ENCODE assay signal across 2 fruit fly cellular contexts in the genomic region with DNA sequence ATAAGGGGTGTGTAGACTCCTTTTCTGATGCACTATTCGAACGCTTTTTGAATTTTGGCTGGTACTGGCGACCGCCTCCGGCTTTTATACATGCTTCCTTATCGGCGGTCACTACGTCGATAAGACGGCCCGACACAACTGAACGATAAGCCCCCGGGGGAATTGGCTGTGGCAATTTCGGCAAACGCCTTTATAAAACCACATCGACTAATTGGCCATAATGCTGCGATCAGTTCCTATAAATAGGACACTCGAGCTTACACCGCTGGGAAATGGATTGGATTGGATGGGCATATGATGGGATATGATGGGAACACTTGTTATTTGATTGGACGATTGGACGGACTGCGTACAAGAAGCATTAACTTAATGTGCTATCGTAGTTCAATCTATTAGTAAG.
A peak's percentile ranks its signal among the peaks of the same experiment; 100 is the strongest.
TF ChIP-seq lines count a peak whose summit lies in the region.

A gene (minus strand): TSS at position 66 of the 400 bp plus-strand sequence.

- no peak for TF ChIP-seq CTCF in whole organism, embryonic (GFP tag; optimal IDR thresholded peaks at IDR 0.05; lab: Kevin White, UChicago)

TF ChIP-seq in whole organism, embryonic, 481 proteins besides CTCF, POLR2A, EP300 and RAD21:
- peak; percentile 54 for TF ChIP-seq grn (GFP tag; optimal IDR thresholded peaks at IDR 0.05; lab: Kevin White, UChicago)
- TF ChIP-seq CG18011 (GFP tag; optimal IDR thresholded peaks at IDR 0.05; lab: Kevin White, UChicago) = no peak
- TF ChIP-seq ro (GFP tag; IDR thresholded peaks at IDR 0.05; lab: Robert Waterston, UW) = no peak
- no peak for TF ChIP-seq jigr1 (GFP tag; IDR thresholded peaks at IDR 0.05; lab: Robert Waterston, UW)
- TF ChIP-seq CG1647 (GFP tag; optimal IDR thresholded peaks at IDR 0.05; lab: Kevin White, UChicago) = no peak
- TF ChIP-seq ewg (GFP tag; optimal IDR thresholded peaks at IDR 0.05; lab: Kevin White, UChicago) = no peak
- no peak for TF ChIP-seq CG12391 (tag; optimal IDR thresholded peaks at IDR 0.05; lab: Kevin White, UChicago)
- no peak for TF ChIP-seq btn (GFP tag; optimal IDR thresholded peaks at IDR 0.05; lab: Kevin White, UChicago)
- no peak for TF ChIP-seq Atf3 (GFP tag; optimal IDR thresholded peaks at IDR 0.05; lab: Kevin White, UChicago)
- TF ChIP-seq CG9609 (GFP tag; optimal IDR thresholded peaks at IDR 0.05; lab: Kevin White, UChicago) = no peak
- no peak for TF ChIP-seq oc (tag; optimal IDR thresholded peaks at IDR 0.05; lab: Kevin White, UChicago)
- no peak for TF ChIP-seq cg (GFP tag; optimal IDR thresholded peaks at IDR 0.05; lab: Kevin White, UChicago)
- TF ChIP-seq ken (GFP tag; IDR thresholded peaks at IDR 0.05; lab: Robert Waterston, UW) = no peak
- no peak for TF ChIP-seq CG4854 (GFP tag; optimal IDR thresholded peaks at IDR 0.05; lab: Kevin White, UChicago)
- TF ChIP-seq slp2 (GFP tag; optimal IDR thresholded peaks at IDR 0.05; lab: Kevin White, UChicago) = no peak
- no peak for TF ChIP-seq Hsf (GFP tag; optimal IDR thresholded peaks at IDR 0.05; lab: Kevin White, UChicago)
- no peak for TF ChIP-seq Dfd (GFP tag; optimal IDR thresholded peaks at IDR 0.05; lab: Kevin White, UChicago)
- TF ChIP-seq gcm2 (GFP tag; optimal IDR thresholded peaks at IDR 0.05; lab: Kevin White, UChicago) = no peak
- no peak for TF ChIP-seq CG8765 (GFP tag; IDR thresholded peaks at IDR 0.05; lab: Robert Waterston, UW)
- peak; percentile 78 for TF ChIP-seq exex (tag; optimal IDR thresholded peaks at IDR 0.05; lab: Kevin White, UChicago)
- no peak for TF ChIP-seq tin (GFP tag; optimal IDR thresholded peaks at IDR 0.05; lab: Kevin White, UChicago)
- no peak for TF ChIP-seq CG6765 (GFP tag; optimal IDR thresholded peaks at IDR 0.05; lab: Kevin White, UChicago)
- peak; percentile 34 for TF ChIP-seq Vsx1 (GFP tag; optimal IDR thresholded peaks at IDR 0.05; lab: Kevin White, UChicago)
- TF ChIP-seq Abd-B (GFP tag; optimal IDR thresholded peaks at IDR 0.05; lab: Kevin White, UChicago) = no peak
- TF ChIP-seq disco-r (GFP tag; optimal IDR thresholded peaks at IDR 0.05; lab: Kevin White, UChicago) = no peak
- no peak for TF ChIP-seq emc (GFP tag; optimal IDR thresholded peaks at IDR 0.05; lab: Kevin White, UChicago)
- TF ChIP-seq Ada2b (GFP tag; IDR thresholded peaks at IDR 0.05; lab: Robert Waterston, UW) = no peak
- TF ChIP-seq CG2120 (GFP tag; optimal IDR thresholded peaks at IDR 0.05; lab: Kevin White, UChicago) = no peak
- no peak for TF ChIP-seq CG2202 (tag; optimal IDR thresholded peaks at IDR 0.05; lab: Kevin White, UChicago)
- TF ChIP-seq sug (tag; optimal IDR thresholded peaks at IDR 0.05; lab: Kevin White, UChicago) = peak; percentile 57

TF ChIP-seq in whole organism, wandering third instar larva, 38 proteins besides CTCF, POLR2A, EP300 and RAD21:
- TF ChIP-seq psq (GFP tag; optimal IDR thresholded peaks at IDR 0.05; lab: Kevin White, UChicago) (no peak), Vsx2 (GFP tag; optimal IDR thresholded peaks at IDR 0.05; lab: Kevin White, UChicago; ENCODE audit: partially characterized antibody) (peak; percentile 63), Rel (GFP tag; optimal IDR thresholded peaks at IDR 0.05; lab: Kevin White, UChicago) (no peak), Rel (tag; optimal IDR thresholded peaks at IDR 0.05; lab: Kevin White, UChicago) (peak; percentile 8)
